Worm (Caenorhabditis elegans) whole organism, late embryonic: ENCODE data around the gene C29E4.17.

Source experiments
- C08G9.2 ChIP-seq: sonication (generic microtip); optimal IDR thresholded peaks from 2 replicates; lab custom pipeline; 2016; ENCODE audit warnings: mild to moderate bottlenecking, missing genetic modification characterization, moderate library complexity, missing compliant biosample characterization
- F13H6.1 ChIP-seq: sonication (generic microtip); optimal IDR thresholded peaks from 2 replicates; lab custom pipeline; 2016; ENCODE audit warnings: missing genetic modification characterization, missing compliant biosample characterization
- ama-1 ChIP-seq: fragments of 150-350 bp; optimal IDR thresholded peaks from 2 replicates; lab custom pipeline; 2014
- ceh-19 ChIP-seq: fragments of 200-800 bp; sonication (Bioruptor generic); optimal IDR thresholded peaks from 2 replicates; lab custom pipeline; 2018; ENCODE audit warnings: mild to moderate bottlenecking, missing genetic modification characterization, missing compliant biosample characterization
- ceh-9 ChIP-seq: sonication (generic microtip); optimal IDR thresholded peaks from 2 replicates; lab custom pipeline; 2016; ENCODE audit warnings: mild to moderate bottlenecking, missing genetic modification characterization, inconsistent platforms, missing compliant biosample characterization
- fkh-6 ChIP-seq: sonication (generic microtip); optimal IDR thresholded peaks from 2 replicates; lab custom pipeline; 2016; ENCODE audit warnings: missing genetic modification characterization, missing compliant biosample characterization
- hlh-30 ChIP-seq: sonication (generic microtip); optimal IDR thresholded peaks from 2 replicates; lab custom pipeline; 2017; ENCODE audit warnings: antibody characterized with exemption, missing genetic modification characterization, missing compliant biosample characterization; ENCODE audit not compliant: insufficient read depth
- sox-4 ChIP-seq: sonication (generic microtip); optimal IDR thresholded peaks from 2 replicates; lab custom pipeline; 2017; ENCODE audit warnings: mild to moderate bottlenecking, missing genetic modification characterization, inconsistent platforms, missing compliant biosample characterization
- tbx-7 ChIP-seq: sonication (generic microtip); optimal IDR thresholded peaks from 2 replicates; lab custom pipeline; 2016; ENCODE audit warnings: missing genotype, missing genetic modification characterization, missing compliant biosample characterization

ce11 chrIII:7913488-7913887, 8.8 kb upstream of the C29E4.17 start, which contains the start of gene ZK688.12:
- no peak for TF ChIP-seq ceh-9 (tag; lab: Kevin White, UChicago)
- TF ChIP-seq hlh-30 (tag; lab: Kevin White, UChicago), result no peak
- no peak for TF ChIP-seq ama-1
- TF ChIP-seq ceh-19 (GFP tag; lab: Kevin White, UChicago), result no peak
- no peak for TF ChIP-seq F13H6.1
- TF ChIP-seq fkh-6 (tag; lab: Kevin White, UChicago), result no peak
- TF ChIP-seq C08G9.2 (tag; lab: Kevin White, UChicago), result no peak
- no peak for TF ChIP-seq sox-4 (tag; lab: Kevin White, UChicago)
- no peak for TF ChIP-seq tbx-7
